Worm (Caenorhabditis elegans): ENCODE measurements around the gene F55B11.7.

- TF ChIP-seq ces-1 (GFP tag; optimal IDR thresholded peaks at IDR 0.05) (no peak), ztf-11 (tag; optimal IDR thresholded peaks at IDR 0.05) (no peak), nhr-237 (tag; optimal IDR thresholded peaks at IDR 0.05) (no peak), bed-3 (GFP tag; optimal IDR thresholded peaks at IDR 0.05) (no peak)
Observed at ce11 chrIV:14384194-14384593, 37.6 kb downstream of the F55B11.7 start.

Data from whole organism, mixed stage, embryonic.